Worm (Caenorhabditis elegans): ENCODE measurements around the gene str-56.

str-56 gene

DNA sequence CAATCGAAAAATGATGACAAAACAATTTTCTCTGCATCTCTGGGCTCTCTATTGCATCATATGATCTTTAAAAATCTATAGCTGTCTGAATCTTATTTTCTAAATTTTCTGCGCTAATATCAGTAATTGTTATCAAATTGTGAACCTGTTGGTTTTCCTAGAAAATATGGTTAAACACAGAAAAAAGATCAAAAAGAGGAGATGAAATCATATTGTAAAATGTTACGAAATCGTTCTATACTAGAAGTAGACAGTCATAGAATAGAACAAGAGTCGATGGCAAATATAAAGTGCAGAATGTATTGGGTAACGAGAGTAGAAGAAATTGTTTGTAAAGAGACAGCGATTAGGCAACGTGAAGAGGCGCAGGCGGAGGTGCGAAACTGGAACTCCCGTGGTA is 8.3 kb downstream of the str-56 start:
- TF ChIP-seq lsy-2 (tag; optimal IDR thresholded peaks at IDR 0.05) (peak; percentile 51 to 60), daf-16 (GFP tag; optimal IDR thresholded peaks at IDR 0.05) (no peak), daf-16 (tag; optimal IDR thresholded peaks at IDR 0.05) (peak; percentile 61), hmg-1.1 (GFP tag; IDR thresholded peaks at IDR 0.05) (0 out of 2 replicates have a peak, but pooled peaks have one; percentile 22), nhr-48 (tag; optimal IDR thresholded peaks at IDR 0.05) (peak; percentile 80), arid-1 (GFP tag; conservative IDR thresholded peaks at IDR 0.05) (no peak), pqm-1 (tag; optimal IDR thresholded peaks at IDR 0.05) (peak; percentile 17), Y75B8A.6 (GFP tag; IDR thresholded peaks at IDR 0.05) (0 out of 2 replicates have a peak, but pooled peaks have one; percentile 29), F10B5.3 (tag; optimal IDR thresholded peaks at IDR 0.05) (no peak), nhr-77 (tag; optimal IDR thresholded peaks at IDR 0.05) (peak; percentile 75), dve-1 (tag; optimal IDR thresholded peaks at IDR 0.05; ENCODE audit: insufficient read depth) (peak; percentile 69), zfp-3 (GFP tag; conservative IDR thresholded peaks at IDR 0.05) (no peak), nhr-102 (tag; optimal IDR thresholded peaks at IDR 0.05) (no peak), hlh-11 (tag; optimal IDR thresholded peaks at IDR 0.05) (peak; percentile 78), mep-1 (tag; optimal IDR thresholded peaks at IDR 0.05) (peak; percentile 50), dmd-6 (GFP tag; IDR thresholded peaks at IDR 0.05) (peak; percentile 87), ceh-32 (tag; optimal IDR thresholded peaks at IDR 0.05; ENCODE audit: poor library complexity) (no peak), sdz-12 (GFP tag; optimal IDR thresholded peaks at IDR 0.05) (no peak), mdl-1 (tag; optimal IDR thresholded peaks at IDR 0.05) (peak in 1 of 2 experiments; percentile 47), cey-2 (tag; optimal IDR thresholded peaks at IDR 0.05; ENCODE audit: borderline replicate concordance, insufficient read depth) (peak; percentile 82), rbr-2 (tag; optimal IDR thresholded peaks at IDR 0.05) (peak; percentile 0), nhr-6 (tag; optimal IDR thresholded peaks at IDR 0.05) (peak; percentile 28), hlh-30 (tag; optimal IDR thresholded peaks at IDR 0.05; ENCODE audit: insufficient read depth) (peak; percentile 59), ztf-7 (tag; optimal IDR thresholded peaks at IDR 0.05) (peak; percentile 95), jun-1 (tag; optimal IDR thresholded peaks at IDR 0.05) (peak; percentile 7), lin-1 (GFP tag; IDR thresholded peaks at IDR 0.05) (0 out of 2 replicates have a peak, but pooled peaks have one; percentile 12), lin-38 (GFP tag; IDR thresholded peaks at IDR 0.05) (no peak), hif-1 (tag; optimal IDR thresholded peaks at IDR 0.05) (peak in 1 of 2 experiments; percentile 37), nhr-28 (tag; optimal IDR thresholded peaks at IDR 0.05) (peak; percentile 95), nhr-42 (GFP tag; IDR thresholded peaks at IDR 0.05) (no peak), lin-15B (tag; optimal IDR thresholded peaks at IDR 0.05) (no peak), T20F7.1 (GFP tag; optimal IDR thresholded peaks at IDR 0.05) (peak; percentile 20), zip-2 (tag; optimal IDR thresholded peaks at IDR 0.05) (peak; percentile 73), nhr-11 (tag; optimal IDR thresholded peaks at IDR 0.05) (peak; percentile 26), mes-2 (tag; optimal IDR thresholded peaks at IDR 0.05; ENCODE audit: poor library complexity, severe bottlenecking) (peak; percentile 38)

DNA sequence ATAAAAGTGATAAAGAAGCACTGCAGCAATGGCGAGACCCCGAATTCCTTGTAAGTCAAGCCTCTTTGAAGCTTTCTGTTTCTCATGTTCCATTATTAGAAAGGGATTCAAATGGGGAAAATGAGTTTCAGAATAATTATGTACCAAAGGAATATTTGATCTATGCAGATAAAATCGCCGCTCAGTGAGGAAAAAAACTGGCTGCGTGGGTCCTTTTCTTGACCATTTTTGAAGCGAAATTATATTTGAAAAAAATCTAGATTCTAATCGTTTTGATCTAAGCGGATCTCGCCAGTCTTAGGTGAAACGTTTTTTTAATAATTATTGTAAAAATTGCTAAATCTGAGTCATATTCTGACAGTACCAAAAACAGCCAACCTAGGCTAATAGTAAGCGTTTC is 12.3 kb downstream of the str-56 start, which contains the start of gene oac-42:
oac-42 (minus strand) TSS at position 101 of the 400 bp plus-strand sequence.
- peak in 1 of 2 experiments; percentile 57 for TF ChIP-seq unc-62 (GFP tag; optimal IDR thresholded peaks at IDR 0.05 in 1 of 2)
- no peak for TF ChIP-seq unc-62 (tag; optimal IDR thresholded peaks at IDR 0.05)
- no peak for TF ChIP-seq hmg-1.1 (GFP tag; IDR thresholded peaks at IDR 0.05)

DNA sequence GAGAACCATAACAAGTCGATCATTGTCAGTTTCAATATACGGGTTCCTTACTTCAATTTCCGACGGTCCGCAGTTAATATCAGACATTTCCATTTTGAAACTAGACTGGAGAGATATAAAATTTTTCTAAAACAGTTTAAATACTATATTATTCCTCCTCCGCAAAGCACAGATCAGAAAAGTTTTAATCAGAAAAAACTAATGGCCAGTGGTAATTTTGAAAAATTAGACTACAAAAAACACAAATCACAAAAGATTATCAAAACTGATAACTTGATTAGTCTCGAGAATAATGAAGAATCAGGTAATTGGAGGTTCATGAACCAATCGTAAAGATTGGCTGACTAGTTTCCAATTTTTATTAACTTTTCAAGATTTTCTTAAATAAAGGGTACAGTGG is 13.6 kb downstream of the str-56 start, which contains the start of gene T06C12.9:
T06C12.9 (minus strand) TSS at position 101 of the 400 bp plus-strand sequence.
- TF ChIP-seq nhr-28 (tag; optimal IDR thresholded peaks at IDR 0.05) (peak; percentile 3), daf-16 (GFP tag; optimal IDR thresholded peaks at IDR 0.05) (no peak), daf-16 (tag; optimal IDR thresholded peaks at IDR 0.05) (no peak)

Measured in whole organism, L4 larva.